Worm (Caenorhabditis elegans) whole organism, L1 larva: ENCODE measurements around the gene zgpa-1.

Experiments used
- C04F5.9 ChIP-seq: sonication (generic microtip); optimal IDR thresholded peaks from 2 replicates; lab custom pipeline; 2016; ENCODE audit warnings: missing genetic modification characterization, missing compliant biosample characterization
- Y116A8C.19 ChIP-seq: sonication (generic microtip); optimal IDR thresholded peaks from 2 replicates; lab custom pipeline; 2016; ENCODE audit warnings: missing compliant biosample characterization, missing genetic modification characterization, borderline replicate concordance
- aha-1 ChIP-seq: fragments of 150-350 bp; optimal IDR thresholded peaks from 2 replicates; lab custom pipeline; 2014; ENCODE audit warnings: missing biosample characterization, missing genetic modification characterization
- alr-1 ChIP-seq: fragments of 200-800 bp; sonication (Bioruptor generic); optimal IDR thresholded peaks from 2 replicates; lab custom pipeline; 2018; ENCODE audit warnings: borderline replicate concordance, mild to moderate bottlenecking, missing genetic modification characterization, missing compliant biosample characterization
- blmp-1 ChIP-seq: fragments of 150-350 bp; optimal IDR thresholded peaks from 2 replicates; lab custom pipeline; 2014; ENCODE audit warnings: missing biosample characterization, missing genetic modification characterization
- ceh-8 ChIP-seq: fragments of 200-800 bp; sonication (Bioruptor generic); optimal IDR thresholded peaks from 2 replicates; lab custom pipeline; 2018; ENCODE audit warnings: mild to moderate bottlenecking, missing genetic modification characterization, moderate library complexity, missing compliant biosample characterization
- ceh-82 ChIP-seq, 3 experiments: fragments of 150-350 bp in 1 of 3; sonication (generic microtip) in 2 of 3; optimal IDR thresholded peaks; 2 replicates each; lab custom pipeline; 2014 to 2017; ENCODE audit warnings: missing biosample characterization in 3 of 3, missing genetic modification characterization in 3 of 3
- ceh-90 ChIP-seq: sonication (generic microtip); optimal IDR thresholded peaks from 2 replicates; lab custom pipeline; 2016; ENCODE audit warnings: missing genetic modification characterization, missing compliant biosample characterization
- dsc-1 ChIP-seq: sonication (generic microtip); optimal IDR thresholded peaks from 2 replicates; lab custom pipeline; 2016; ENCODE audit warnings: mild to moderate bottlenecking, missing genetic modification characterization, missing compliant biosample characterization
- efl-1 ChIP-seq, 4 experiments: fragments of 150-350 bp; optimal IDR thresholded peaks in 3 of 4; peaks in 1 of 4; 1 replicate in 1 of 4; 2 replicates in 3 of 4; lab custom pipeline; 2014; ENCODE audit warnings: missing biosample characterization in 2 of 4, missing genetic modification characterization in 2 of 4, missing genetic modification reagents in 2 of 4
- egl-13 ChIP-seq: sonication (generic microtip); optimal IDR thresholded peaks from 2 replicates; lab custom pipeline; 2016; ENCODE audit warnings: missing genotype, missing genetic modification reagents, missing genetic modification characterization, missing compliant biosample characterization
- fkh-4 ChIP-seq: sonication (generic microtip); optimal IDR thresholded peaks from 2 replicates; lab custom pipeline; 2016; ENCODE audit warnings: missing compliant biosample characterization, missing genetic modification characterization, borderline replicate concordance
- fos-1 ChIP-seq: fragments of 150-350 bp; optimal IDR thresholded peaks from 2 replicates; lab custom pipeline; 2014; ENCODE audit warnings: missing biosample characterization, missing genetic modification characterization
- grh-1 ChIP-seq: fragments of 200-800 bp; sonication (Bioruptor generic); IDR thresholded peaks from 2 replicates; pipeline ENCODE4 v1.3.6; 2022; ENCODE audit warnings: missing genetic modification reagents, missing genetic modification characterization, missing compliant biosample characterization
- irx-1 ChIP-seq: sonication (generic microtip); optimal IDR thresholded peaks from 2 replicates; lab custom pipeline; 2016; ENCODE audit warnings: missing genetic modification characterization, missing compliant biosample characterization
- isw-1 ChIP-seq: fragments of 200-800 bp; sonication (Bioruptor generic); IDR thresholded peaks from 2 replicates; pipeline ENCODE4 v1.3.6; 2022; ENCODE audit warnings: missing genetic modification characterization, missing compliant biosample characterization
- lin-13 ChIP-seq: fragments of 150-350 bp; optimal IDR thresholded peaks from 2 replicates; lab custom pipeline; 2014; ENCODE audit warnings: missing biosample characterization, missing genetic modification reagents, missing genetic modification characterization
- lin-14 ChIP-seq: fragments of 200-800 bp; sonication (Bioruptor generic); optimal IDR thresholded peaks from 2 replicates; lab custom pipeline; 2018; ENCODE audit warnings: mild to moderate bottlenecking, missing genetic modification characterization, moderate library complexity, missing compliant biosample characterization
- lin-15B ChIP-seq: fragments of 150-350 bp; sonication (generic microtip); optimal IDR thresholded peaks from 3 replicates; lab custom pipeline; 2014; ENCODE audit warnings: missing biosample characterization, missing genetic modification characterization
- lin-35 ChIP-seq, 2 experiments: fragments of 150-350 bp; optimal IDR thresholded peaks; 2 replicates each; lab custom pipeline; 2014; ENCODE audit warnings: missing biosample characterization in 2 of 2, missing genetic modification characterization in 2 of 2, missing genetic modification reagents in 2 of 2
- lin-39 ChIP-seq: fragments of 150-350 bp; optimal IDR thresholded peaks from 2 replicates; lab custom pipeline; 2014; ENCODE audit warnings: missing biosample characterization, missing genetic modification reagents, missing genetic modification characterization
- lsy-2 ChIP-seq, 2 experiments: fragments of 150-350 bp; optimal IDR thresholded peaks; 2 replicates each; lab custom pipeline; 2014; ENCODE audit warnings: missing biosample characterization in 2 of 2, missing genetic modification characterization in 2 of 2
- mab-9 ChIP-seq: fragments of 200-800 bp; sonication (Bioruptor generic); IDR thresholded peaks from 2 replicates; pipeline ENCODE4 v1.3.6; 2022; ENCODE audit warnings: missing genetic modification reagents, missing genetic modification characterization, missing compliant biosample characterization
- mdl-1 ChIP-seq, 2 experiments: fragments of 150-350 bp; optimal IDR thresholded peaks; 2 replicates each; lab custom pipeline; 2014 to 2017; ENCODE audit warnings: missing biosample characterization in 2 of 2, missing genetic modification characterization in 2 of 2, inconsistent platforms in 1 of 2
- mef-2 ChIP-seq: fragments of 150-350 bp; optimal IDR thresholded peaks from 2 replicates; lab custom pipeline; 2014; ENCODE audit warnings: missing biosample characterization, missing genetic modification characterization
- mep-1 ChIP-seq: fragments of 150-350 bp; optimal IDR thresholded peaks from 2 replicates; lab custom pipeline; 2014; ENCODE audit warnings: missing biosample characterization, missing genetic modification characterization
- nhr-19 ChIP-seq: fragments of 200-800 bp; sonication (Bioruptor generic); conservative IDR thresholded peaks from 2 replicates; pipeline ENCODE4 v1.3.6; 2022; ENCODE audit warnings: missing genetic modification characterization, missing compliant biosample characterization
- nhr-237 ChIP-seq: fragments of 150-350 bp; optimal IDR thresholded peaks from 2 replicates; lab custom pipeline; 2014; ENCODE audit warnings: missing biosample characterization, missing genetic modification characterization
- nhr-47 ChIP-seq: sonication (generic microtip); optimal IDR thresholded peaks from 2 replicates; lab custom pipeline; 2016; ENCODE audit warnings: mild to moderate bottlenecking, missing genetic modification characterization, moderate library complexity, missing compliant biosample characterization
- nhr-71 ChIP-seq: sonication (generic microtip); optimal IDR thresholded peaks from 2 replicates; lab custom pipeline; 2016; ENCODE audit warnings: mild to moderate bottlenecking, missing genetic modification characterization, moderate library complexity, missing compliant biosample characterization
- nhr-76 ChIP-seq: sonication (generic microtip); optimal IDR thresholded peaks from 2 replicates; lab custom pipeline; 2017; ENCODE audit warnings: missing biosample characterization, missing genetic modification characterization
- nhr-77 ChIP-seq: fragments of 150-350 bp; optimal IDR thresholded peaks from 2 replicates; lab custom pipeline; 2014; ENCODE audit warnings: missing biosample characterization, missing genetic modification characterization
- nhr-85 ChIP-seq: sonication (generic microtip); peaks from one replicate; lab custom pipeline; 2016; ENCODE audit warnings: missing genetic modification characterization, inconsistent platforms, missing compliant biosample characterization
- nhr-90 ChIP-seq: sonication (generic microtip); optimal IDR thresholded peaks from 2 replicates; lab custom pipeline; 2016; ENCODE audit warnings: mild to moderate bottlenecking, missing genetic modification characterization, missing compliant biosample characterization; ENCODE audit not compliant: poor library complexity
- pag-3 ChIP-seq: sonication (generic microtip); optimal IDR thresholded peaks from 2 replicates; lab custom pipeline; 2017; ENCODE audit warnings: missing genetic modification characterization, mild to moderate bottlenecking, missing compliant biosample characterization, antibody characterized with exemption, borderline replicate concordance; ENCODE audit not compliant: insufficient read depth
- pax-3 ChIP-seq: fragments of 200-800 bp; sonication (Bioruptor generic); optimal IDR thresholded peaks from 2 replicates; lab custom pipeline; 2018; ENCODE audit warnings: mild to moderate bottlenecking, missing genetic modification characterization, moderate library complexity, missing compliant biosample characterization
- pqm-1 ChIP-seq: sonication (generic microtip); optimal IDR thresholded peaks from 3 replicates; lab custom pipeline; 2017; ENCODE audit warnings: missing biosample characterization, missing genetic modification characterization
- rnt-1 ChIP-seq: sonication (generic microtip); optimal IDR thresholded peaks from 2 replicates; lab custom pipeline; 2016; ENCODE audit warnings: mild to moderate bottlenecking, missing genetic modification characterization, moderate library complexity, missing compliant biosample characterization
- snu-23 ChIP-seq: sonication (generic microtip); optimal IDR thresholded peaks from 2 replicates; lab custom pipeline; 2016; ENCODE audit warnings: missing genetic modification characterization, missing compliant biosample characterization
- sox-4 ChIP-seq: sonication (generic microtip); optimal IDR thresholded peaks from 2 replicates; lab custom pipeline; 2016; ENCODE audit warnings: missing genetic modification characterization, missing compliant biosample characterization
- swsn-7 ChIP-seq: sonication (generic microtip); optimal IDR thresholded peaks from 2 replicates; lab custom pipeline; 2016; ENCODE audit warnings: missing genetic modification characterization, missing compliant biosample characterization
- tlp-1 ChIP-seq: fragments of 150-350 bp; optimal IDR thresholded peaks from 2 replicates; lab custom pipeline; 2014; ENCODE audit warnings: missing biosample characterization, missing genetic modification characterization
- unc-130 ChIP-seq: fragments of 150-350 bp; optimal IDR thresholded peaks from 2 replicates; lab custom pipeline; 2017; ENCODE audit warnings: missing biosample characterization, missing genetic modification characterization, inconsistent platforms
- unc-30 ChIP-seq: sonication (generic microtip); optimal IDR thresholded peaks from 2 replicates; lab custom pipeline; 2017; ENCODE audit warnings: missing biosample characterization, missing genetic modification characterization
- unc-62 ChIP-seq: fragments of 150-350 bp; optimal IDR thresholded peaks from 2 replicates; lab custom pipeline; 2014; ENCODE audit warnings: missing biosample characterization, missing genetic modification reagents, missing genetic modification characterization
- unc-98 ChIP-seq: fragments of 200-800 bp; sonication (Bioruptor generic); IDR thresholded peaks from 2 replicates; pipeline ENCODE4 v1.3.6; 2022; ENCODE audit warnings: missing genetic modification characterization, missing compliant biosample characterization
- vab-15 ChIP-seq: sonication (generic microtip); optimal IDR thresholded peaks from 2 replicates; lab custom pipeline; 2017; ENCODE audit warnings: missing genotype, mild to moderate bottlenecking, missing genetic modification characterization, missing compliant biosample characterization
- xbp-1 ChIP-seq: sonication (generic microtip); optimal IDR thresholded peaks from 2 replicates; lab custom pipeline; 2016; ENCODE audit warnings: missing genetic modification characterization, missing compliant biosample characterization
- ztf-11 ChIP-seq, 2 experiments: sonication (generic microtip); optimal IDR thresholded peaks; 2 replicates each; lab custom pipeline; 2016 to 2017; ENCODE audit warnings: missing genetic modification characterization in 2 of 2, missing biosample characterization in 1 of 2, missing compliant biosample characterization in 1 of 2
- ztf-4 ChIP-seq: fragments of 150-350 bp; optimal IDR thresholded peaks from 2 replicates; lab custom pipeline; 2014; ENCODE audit warnings: missing biosample characterization, missing genetic modification characterization

zgpa-1 gene

DNA sequence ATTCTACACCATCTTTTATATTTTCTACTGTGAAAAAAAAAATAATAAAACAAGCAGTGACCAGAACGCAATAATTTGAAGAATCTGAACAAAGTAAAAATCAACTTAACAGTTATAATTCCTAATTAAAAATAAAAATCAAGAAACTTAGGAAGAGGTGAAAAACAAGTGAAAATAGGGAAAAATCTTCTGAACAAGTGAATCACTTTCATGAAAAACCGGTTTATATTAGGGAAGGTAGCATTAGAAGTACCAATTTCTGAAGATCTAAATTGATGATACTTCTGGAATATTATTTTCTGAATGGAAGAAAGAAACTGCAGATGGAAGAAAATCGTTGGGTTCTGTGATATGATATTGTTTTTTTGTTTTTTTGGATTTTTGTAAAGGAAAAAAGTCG is 23.9 kb upstream of the zgpa-1 start:
- TF ChIP-seq C04F5.9 (tag; lab: Kevin White, UChicago): no peak
- TF ChIP-seq nhr-19 (GFP tag; lab: Robert Waterston, UW): no peak
- no peak for TF ChIP-seq nhr-47
- no peak for TF ChIP-seq aha-1 (tag; lab: Kevin White, UChicago)
- TF ChIP-seq efl-1 (optimal IDR thresholded peaks at IDR 0.05; lab: Kevin White, UChicago): no peak
- peak in 1 of 2 experiments; percentile 51 for TF ChIP-seq efl-1 (GFP tag; optimal IDR thresholded peaks at IDR 0.05 in 1 of 2; lab: Kevin White, UChicago)
- TF ChIP-seq nhr-90 (tag; lab: Kevin White, UChicago): no peak
- no peak for TF ChIP-seq unc-98 (GFP tag; lab: Robert Waterston, UW)
- no peak for TF ChIP-seq egl-13 (tag; lab: Kevin White, UChicago)
- peak; percentile 51; the same call in 1 of the 2 replicates for TF ChIP-seq grh-1 (GFP tag; lab: Robert Waterston, UW)
- TF ChIP-seq tlp-1 (tag; lab: Kevin White, UChicago): no peak
- TF ChIP-seq isw-1: no peak
- peak; percentile 79 for TF ChIP-seq blmp-1 (tag; lab: Kevin White, UChicago)
- no peak for TF ChIP-seq lsy-2 (tag; optimal IDR thresholded peaks at IDR 0.05; lab: Kevin White, UChicago)

DNA sequence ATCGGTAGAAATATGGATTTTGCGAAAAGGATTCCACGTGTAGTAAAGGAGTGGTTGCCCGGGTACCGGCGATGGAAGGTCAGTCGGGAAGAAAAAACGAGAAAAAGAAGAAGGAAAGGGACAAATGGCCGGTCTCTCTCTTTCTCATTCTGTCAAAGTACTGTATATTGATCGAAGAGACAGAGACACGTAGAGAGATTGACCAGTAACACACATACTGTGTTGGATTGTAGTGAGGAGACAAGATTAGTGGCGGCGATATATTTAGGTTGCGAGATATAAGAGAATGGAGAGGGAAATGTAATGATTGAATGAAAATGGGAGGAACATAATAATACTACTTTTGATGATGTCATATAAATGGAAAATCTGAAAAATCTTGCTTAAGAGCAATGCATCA is 23.4 kb upstream of the zgpa-1 start:
- TF ChIP-seq unc-30 (tag; lab: Kevin White, UChicago) (no peak), nhr-85 (tag; lab: Kevin White, UChicago) (peak; percentile 66), nhr-76 (no peak), nhr-77 (no peak), dsc-1 (tag; lab: Kevin White, UChicago) (no peak), Y116A8C.19 (tag; lab: Kevin White, UChicago) (no peak), unc-130 (tag; lab: Kevin White, UChicago) (no peak), mdl-1 (tag; optimal IDR thresholded peaks at IDR 0.05; lab: Kevin White, UChicago) (no peak), fkh-4 (tag; lab: Kevin White, UChicago) (no peak), nhr-71 (tag; lab: Kevin White, UChicago) (peak; percentile 10), nhr-90 (tag; lab: Kevin White, UChicago) (peak; percentile 27), mef-2 (tag; lab: Kevin White, UChicago) (no peak), mep-1 (peak; percentile 76), vab-15 (no peak), ztf-11 (tag; optimal IDR thresholded peaks at IDR 0.05; lab: Kevin White, UChicago) (no peak), pag-3 (no peak), ceh-82 (tag; optimal IDR thresholded peaks at IDR 0.05; lab: Kevin White, UChicago) (no peak), fos-1 (tag; lab: Kevin White, UChicago) (no peak), mab-9 (GFP tag; lab: Robert Waterston, UW) (no peak), nhr-19 (GFP tag; lab: Robert Waterston, UW) (no peak), ceh-90 (tag; lab: Kevin White, UChicago) (no peak), unc-62 (GFP tag; lab: Kevin White, UChicago) (no peak), snu-23 (peak; percentile 57), lin-13 (no peak), lin-39 (tag; lab: Kevin White, UChicago) (no peak), nhr-47 (no peak), lin-15B (no peak), lin-14 (GFP tag; lab: Kevin White, UChicago) (peak; percentile 54), irx-1 (tag; lab: Kevin White, UChicago) (no peak), xbp-1 (tag; lab: Kevin White, UChicago) (no peak), ztf-4 (tag; lab: Kevin White, UChicago) (no peak), efl-1 (optimal IDR thresholded peaks at IDR 0.05; lab: Kevin White, UChicago) (peak in 1 of 2 experiments; percentile 1), efl-1 (GFP tag; optimal IDR thresholded peaks at IDR 0.05 in 1 of 2; lab: Kevin White, UChicago) (peak in 1 of 2 experiments; percentile 85), alr-1 (no peak), pqm-1 (no peak), isw-1 (no peak), nhr-237 (no peak), ceh-8 (GFP tag; lab: Kevin White, UChicago) (no peak), sox-4 (tag; lab: Kevin White, UChicago) (no peak), lin-35 (GFP tag; optimal IDR thresholded peaks at IDR 0.05; lab: Kevin White, UChicago) (peak in 1 of 2 experiments; percentile 27), C04F5.9 (tag; lab: Kevin White, UChicago) (no peak), rnt-1 (tag; lab: Kevin White, UChicago) (no peak), swsn-7 (tag; lab: Kevin White, UChicago) (no peak), pax-3 (tag; lab: Kevin White, UChicago) (no peak)
